Fruit fly (Drosophila melanogaster): ENCODE data around the gene Adgf-B.

dm6 chr3L:17759072-17759747 is 8.8 kb upstream of the Adgf-B start, which contains the start of gene CG32181:
- no peak for TF ChIP-seq gl (tag; optimal IDR thresholded peaks at IDR 0.05)
- no peak for TF ChIP-seq CG9948 (tag; optimal IDR thresholded peaks at IDR 0.05)
- no peak for TF ChIP-seq CG10348 (GFP tag; IDR thresholded peaks at IDR 0.05)
- TF ChIP-seq CG32121 (GFP tag; IDR thresholded peaks at IDR 0.05), result no peak
- TF ChIP-seq CG13204 (GFP tag; optimal IDR thresholded peaks at IDR 0.05), result no peak
- no peak for TF ChIP-seq CG14655 (GFP tag; optimal IDR thresholded peaks at IDR 0.05)
- no peak for TF ChIP-seq Pif1B (GFP tag; optimal IDR thresholded peaks at IDR 0.05)
- TF ChIP-seq CG8301 (tag; optimal IDR thresholded peaks at IDR 0.05), result no peak
- no peak for TF ChIP-seq Pif1A (GFP tag; optimal IDR thresholded peaks at IDR 0.05)
- TF ChIP-seq Ets98B (GFP tag; IDR thresholded peaks at IDR 0.05), result no peak
- no peak for TF ChIP-seq CG4496 (GFP tag; IDR thresholded peaks at IDR 0.05)
- TF ChIP-seq CG17806 (tag; optimal IDR thresholded peaks at IDR 0.05), result no peak
- no peak for TF ChIP-seq CG12605 (GFP tag; IDR thresholded peaks at IDR 0.05)
- no peak for TF ChIP-seq CG8159 (tag; optimal IDR thresholded peaks at IDR 0.05)
